Worm (Caenorhabditis elegans) whole organism, midembryonic: Measurements from ENCODE around the gene rpl-22.

Experiments used
- cog-1 ChIP-seq: sonication (generic microtip); optimal IDR thresholded peaks from 2 replicates; lab custom pipeline; 2016; ENCODE audit warnings: missing genetic modification characterization, missing compliant biosample characterization
- ref-1 ChIP-seq: fragments of 200-800 bp; sonication (Bioruptor generic); conservative IDR thresholded peaks from 2 replicates; pipeline ENCODE4 v1.3.6; 2022; ENCODE audit warnings: missing genetic modification reagents, missing genetic modification characterization, missing compliant biosample characterization
- tab-1 ChIP-seq: fragments of 200-800 bp; sonication (Bioruptor generic); IDR thresholded peaks from 2 replicates; pipeline ENCODE4 v1.3.6; 2022; ENCODE audit warnings: missing genetic modification characterization, missing compliant biosample characterization

DNA sequence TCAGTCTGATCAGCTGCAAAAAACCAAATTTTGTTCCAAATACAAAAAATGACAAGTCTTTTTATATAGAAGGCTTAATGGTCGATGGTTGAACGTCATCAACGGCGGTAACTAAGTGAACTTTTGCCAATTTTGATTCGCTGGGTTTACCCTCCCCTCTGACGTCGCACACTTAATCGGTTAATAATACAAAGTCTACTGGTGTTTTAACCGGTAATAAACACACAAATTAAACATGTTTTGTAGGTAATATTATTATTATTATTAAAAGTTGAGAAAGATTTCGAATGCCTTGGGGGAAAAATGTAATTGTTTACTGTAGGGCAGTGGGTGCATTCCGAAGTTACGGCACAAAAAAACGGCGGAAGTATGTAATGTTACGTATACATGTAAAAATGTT lies 5.3 kb downstream of the rpl-22 start, which contains the start of gene pho-12:
- TF ChIP-seq ref-1 (no peak), tab-1 (no peak), cog-1 (tag; lab: Kevin White, UChicago) (no peak)
